Fruit fly (Drosophila melanogaster) whole organism, embryonic: ENCODE measurements around the gene hop.

Source experiments
- Atf3 ChIP-seq: fragments of 200-800 bp; sonication (Bioruptor generic); optimal IDR thresholded peaks from 3 replicates; lab custom pipeline; 2016; ENCODE audit warnings: missing biosample characterization, missing genetic modification characterization
- B-H2 ChIP-seq: fragments of 200-800 bp; sonication (Bioruptor generic); optimal IDR thresholded peaks from 2 replicates; lab custom pipeline; 2018; ENCODE audit warnings: missing biosample characterization, mild to moderate bottlenecking, missing genetic modification characterization
- Bgb ChIP-seq: fragments of 200-800 bp; sonication (Bioruptor generic); IDR thresholded peaks from 2 replicates; pipeline ENCODE4 v1.3.6; 2022; ENCODE audit warnings: missing biosample characterization, missing genetic modification characterization; ENCODE audit not compliant: partially characterized antibody
- BtbVII ChIP-seq: fragments of 200-800 bp; sonication (Bioruptor generic); optimal IDR thresholded peaks from 3 replicates; lab custom pipeline; 2017; ENCODE audit warnings: missing biosample characterization, mild to moderate bottlenecking, missing genetic modification characterization
- CG11085 ChIP-seq: fragments of 200-800 bp; sonication (Bioruptor generic); IDR thresholded peaks from 2 replicates; pipeline ENCODE4 v1.3.6; 2022; ENCODE audit warnings: missing biosample characterization, missing genetic modification characterization
- CG11247 ChIP-seq: fragments of 200-800 bp; sonication (Bioruptor generic); IDR thresholded peaks from 2 replicates; pipeline ENCODE4 v1.3.6; 2022; ENCODE audit warnings: missing biosample characterization, missing genetic modification characterization
- CG11398 ChIP-seq: fragments of 200-800 bp; sonication (Bioruptor generic); optimal IDR thresholded peaks from 2 replicates; lab custom pipeline; 2016; ENCODE audit warnings: missing biosample characterization, missing genetic modification characterization
- CG11695 ChIP-seq: fragments of 200-800 bp; sonication (Bioruptor generic); IDR thresholded peaks from 3 replicates; pipeline ENCODE4 v1.3.6; 2022; ENCODE audit warnings: missing biosample characterization, missing genetic modification characterization
- CG12391 ChIP-seq: fragments of 200-800 bp; sonication (Bioruptor generic); optimal IDR thresholded peaks from 3 replicates; lab custom pipeline; 2018; ENCODE audit warnings: missing biosample characterization, mild to moderate bottlenecking, missing genetic modification characterization, moderate library complexity
- CG12744 ChIP-seq: fragments of 200-800 bp; sonication (Bioruptor generic); optimal IDR thresholded peaks from 2 replicates; lab custom pipeline; 2016; ENCODE audit warnings: missing biosample characterization, missing genetic modification characterization
- CG14014 ChIP-seq: fragments of 200-800 bp; sonication (Bioruptor generic); IDR thresholded peaks from 2 replicates; pipeline ENCODE4 v1.3.6; 2022; ENCODE audit warnings: missing biosample characterization, missing genetic modification characterization
- CG17568 ChIP-seq: fragments of 200-800 bp; sonication (Bioruptor generic); optimal IDR thresholded peaks from 2 replicates; lab custom pipeline; 2018; ENCODE audit warnings: missing biosample characterization, mild to moderate bottlenecking, missing genetic modification characterization, moderate library complexity
- CG17612 ChIP-seq: fragments of 200-800 bp; sonication (Bioruptor generic); IDR thresholded peaks from 2 replicates; pipeline ENCODE4 v1.3.6; 2022; ENCODE audit warnings: missing biosample characterization, missing genetic modification characterization
- CG2116 ChIP-seq: fragments of 200-800 bp; sonication (Bioruptor generic); optimal IDR thresholded peaks from 3 replicates; lab custom pipeline; 2018; ENCODE audit warnings: missing biosample characterization, mild to moderate bottlenecking, missing genetic modification characterization
- CG31388 ChIP-seq: fragments of 200-800 bp; sonication (Bioruptor generic); optimal IDR thresholded peaks from 2 replicates; lab custom pipeline; 2016; ENCODE audit warnings: missing biosample characterization, missing genetic modification characterization
- CG7271 ChIP-seq: fragments of 200-800 bp; sonication (Bioruptor generic); optimal IDR thresholded peaks from 2 replicates; lab custom pipeline; 2018; ENCODE audit warnings: missing biosample characterization, mild to moderate bottlenecking, missing genetic modification characterization, moderate library complexity
- CG7357 ChIP-seq: fragments of 200-800 bp; sonication (Bioruptor generic); IDR thresholded peaks from 3 replicates; pipeline ENCODE4 v1.3.6; 2022; ENCODE audit warnings: missing biosample characterization, missing genetic modification characterization
- CG7372 ChIP-seq: fragments of 200-800 bp; sonication (Bioruptor generic); IDR thresholded peaks from 2 replicates; pipeline ENCODE4 v1.3.6; 2022; ENCODE audit warnings: missing biosample characterization, missing genetic modification characterization
- CG8388 ChIP-seq: fragments of 200-800 bp; sonication (Bioruptor generic); optimal IDR thresholded peaks from 2 replicates; lab custom pipeline; 2019; ENCODE audit warnings: missing biosample characterization, mild to moderate bottlenecking, missing genetic modification characterization, moderate library complexity
- CG9727 ChIP-seq: fragments of 200-800 bp; sonication (Bioruptor generic); optimal IDR thresholded peaks from 3 replicates; lab custom pipeline; 2017; ENCODE audit warnings: missing biosample characterization, mild to moderate bottlenecking, missing genetic modification characterization
- Dfd ChIP-seq, 2 experiments: fragments of >200 bp; optimal IDR thresholded peaks; 2 replicates each; lab custom pipeline; 2017; ENCODE audit warnings: missing biosample characterization in 2 of 2, missing genetic modification characterization in 2 of 2
- Dip3 ChIP-seq: fragments of 200-800 bp; sonication (Bioruptor generic); optimal IDR thresholded peaks from 3 replicates; lab custom pipeline; 2016; ENCODE audit warnings: missing biosample characterization, missing genetic modification characterization
- Drgx ChIP-seq: fragments of 200-800 bp; sonication (Bioruptor generic); IDR thresholded peaks from 2 replicates; pipeline ENCODE4 v1.3.6; 2022; ENCODE audit warnings: missing biosample characterization, missing genetic modification characterization
- ERR ChIP-seq: fragments of 200-800 bp; sonication (Bioruptor generic); optimal IDR thresholded peaks from 2 replicates; lab custom pipeline; 2016; ENCODE audit warnings: missing biosample characterization, missing genetic modification characterization
- HLH4C ChIP-seq: fragments of 200-800 bp; sonication (Bioruptor generic); IDR thresholded peaks from 3 replicates; pipeline ENCODE4 v1.3.6; 2022; ENCODE audit warnings: missing biosample characterization, missing genetic modification characterization; ENCODE audit not compliant: partially characterized antibody
- Hr39 ChIP-seq: fragments of >200 bp; optimal IDR thresholded peaks from 2 replicates; lab custom pipeline; 2017
- Hr78 ChIP-seq, 2 experiments: fragments of 200-800 bp in 1 of 2; fragments of >200 bp in 1 of 2; sonication (Bioruptor generic) in 1 of 2; optimal IDR thresholded peaks; 2 replicates each; lab custom pipeline; 2017 to 2019; ENCODE audit warnings: missing biosample characterization in 2 of 2, missing genetic modification characterization in 2 of 2, mild to moderate bottlenecking in 1 of 2, moderate library complexity in 1 of 2
- NfI ChIP-seq: fragments of 200-800 bp; sonication (Bioruptor generic); optimal IDR thresholded peaks from 3 replicates; lab custom pipeline; 2018; ENCODE audit warnings: missing biosample characterization, mild to moderate bottlenecking, missing genetic modification characterization, moderate library complexity
- Sry-β ChIP-seq: fragments of 200-800 bp; sonication (Bioruptor generic); optimal IDR thresholded peaks from 2 replicates; lab custom pipeline; 2018; ENCODE audit warnings: missing biosample characterization, mild to moderate bottlenecking, missing genetic modification characterization, moderate library complexity
- ara ChIP-seq: fragments of 200-800 bp; sonication (Bioruptor generic); IDR thresholded peaks from 2 replicates; pipeline ENCODE4 v1.3.6; 2022; ENCODE audit warnings: missing biosample characterization, missing genetic modification characterization
- crp ChIP-seq, 2 experiments: fragments of 200-800 bp; sonication (Bioruptor generic); optimal IDR thresholded peaks; 2 replicates in 1 of 2; 3 replicates in 1 of 2; lab custom pipeline; 2017; ENCODE audit warnings: missing biosample characterization in 2 of 2, missing genetic modification characterization in 2 of 2, mild to moderate bottlenecking in 1 of 2, moderate library complexity in 1 of 2
- esg ChIP-seq: fragments of 200-800 bp; sonication (Bioruptor generic); conservative IDR thresholded peaks from 2 replicates; pipeline ENCODE4 v1.3.6; 2022; ENCODE audit warnings: missing biosample characterization, missing genetic modification characterization
- gfzf ChIP-seq: fragments of 200-800 bp; sonication (Bioruptor generic); optimal IDR thresholded peaks from 2 replicates; lab custom pipeline; 2016; ENCODE audit warnings: missing biosample characterization, mild to moderate bottlenecking, missing genetic modification characterization, moderate library complexity
- grau ChIP-seq: fragments of 200-800 bp; optimal IDR thresholded peaks from 3 replicates; lab custom pipeline; 2019; ENCODE audit warnings: missing biosample characterization, mild to moderate bottlenecking, missing genetic modification characterization, moderate library complexity
- grn ChIP-seq: fragments of 200-800 bp; sonication (Bioruptor generic); optimal IDR thresholded peaks from 3 replicates; lab custom pipeline; 2017; ENCODE audit warnings: missing biosample characterization, missing genetic modification characterization
- h ChIP-seq: fragments of >200 bp; optimal IDR thresholded peaks from 2 replicates; lab custom pipeline; 2017
- ham ChIP-seq: fragments of 200-800 bp; sonication (Bioruptor generic); IDR thresholded peaks from 2 replicates; pipeline ENCODE4 v1.3.6; 2022; ENCODE audit warnings: missing biosample characterization, missing genetic modification characterization
- lmd ChIP-seq: fragments of 200-800 bp; sonication (Bioruptor generic); IDR thresholded peaks from 2 replicates; pipeline ENCODE4 v1.3.6; 2022; ENCODE audit warnings: missing biosample characterization, missing genetic modification characterization
- lola ChIP-seq, 3 experiments: fragments of >200 bp in 2 of 3; fragments of 200-800 bp in 1 of 3; sonication (Bioruptor generic) in 1 of 3; optimal IDR thresholded peaks; 2 replicates each; lab custom pipeline; 2017 to 2019; ENCODE audit warnings: missing biosample characterization in 3 of 3, missing genetic modification characterization in 3 of 3, mild to moderate bottlenecking in 1 of 3, moderate library complexity in 1 of 3
- mam ChIP-seq: fragments of 200-800 bp; sonication (Bioruptor generic); optimal IDR thresholded peaks from 3 replicates; lab custom pipeline; 2016; ENCODE audit warnings: missing biosample characterization, missing genetic modification characterization
- nau ChIP-seq: fragments of 200-800 bp; sonication (Bioruptor generic); optimal IDR thresholded peaks from 3 replicates; lab custom pipeline; 2017; ENCODE audit warnings: missing biosample characterization, mild to moderate bottlenecking, missing genetic modification characterization, missing genetic modification reagents
- oc ChIP-seq: fragments of 200-800 bp; sonication (Bioruptor generic); optimal IDR thresholded peaks from 2 replicates; lab custom pipeline; 2018; ENCODE audit warnings: missing biosample characterization, mild to moderate bottlenecking, missing genetic modification characterization, moderate library complexity
- onecut ChIP-seq: fragments of 200-800 bp; sonication (Bioruptor generic); IDR thresholded peaks from 2 replicates; pipeline ENCODE4 v1.3.6; 2022; ENCODE audit warnings: missing biosample characterization, missing genetic modification characterization
- org-1 ChIP-seq: fragments of 200-800 bp; sonication (Bioruptor generic); optimal IDR thresholded peaks from 2 replicates; lab custom pipeline; 2017; ENCODE audit warnings: missing biosample characterization, missing genetic modification characterization
- pb ChIP-seq: fragments of 200-800 bp; sonication (Bioruptor generic); optimal IDR thresholded peaks from 3 replicates; lab custom pipeline; 2016; ENCODE audit warnings: missing biosample characterization, missing genetic modification characterization
- schlank ChIP-seq: fragments of 200-800 bp; sonication (Bioruptor generic); optimal IDR thresholded peaks from 2 replicates; lab custom pipeline; 2018; ENCODE audit warnings: missing biosample characterization, mild to moderate bottlenecking, missing genetic modification characterization
- sqz ChIP-seq: fragments of 200-800 bp; sonication (Bioruptor generic); optimal IDR thresholded peaks from 3 replicates; lab custom pipeline; 2018; ENCODE audit warnings: missing biosample characterization, mild to moderate bottlenecking, missing genetic modification characterization

Gene hop

DNA sequence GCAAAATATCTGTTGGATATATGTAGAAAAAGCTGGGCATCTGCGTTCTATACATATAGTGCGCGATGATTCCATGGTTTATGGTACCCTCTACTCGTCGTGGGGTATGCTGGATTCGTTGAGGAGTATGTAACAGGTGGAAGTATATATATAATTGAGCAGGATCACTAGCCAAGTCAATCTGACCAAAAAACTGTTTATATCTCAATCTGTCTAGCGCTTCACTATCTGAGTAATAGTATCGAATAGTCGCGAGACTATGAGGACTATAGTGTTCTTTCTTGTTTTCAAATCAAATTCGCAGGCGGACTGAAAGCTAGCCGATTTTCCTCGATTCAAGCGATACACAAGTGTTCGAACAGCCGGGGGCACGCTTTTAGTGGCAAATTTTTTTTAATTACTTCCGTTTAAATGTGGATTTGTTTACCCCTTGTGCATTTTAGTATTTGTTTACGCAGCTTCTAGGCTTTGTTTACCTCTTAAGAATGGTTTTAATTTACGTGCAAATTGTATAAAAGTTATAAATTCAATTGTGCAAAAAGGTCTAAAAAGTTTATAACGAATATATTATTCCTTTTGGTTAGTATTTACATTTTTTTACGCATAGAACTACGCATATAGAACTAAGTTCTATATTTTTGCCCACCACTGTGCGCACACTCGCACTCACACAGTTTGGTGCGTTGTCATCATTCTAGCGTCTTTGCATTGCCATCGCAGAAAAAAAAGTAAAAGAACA lies 22.9 kb upstream of the hop start (continued):
- TF ChIP-seq CG12391 (tag; lab: Kevin White, UChicago), result peak; percentile 69
- TF ChIP-seq ara (GFP tag; lab: Robert Waterston, UW), result peak; percentile 65
- TF ChIP-seq Dip3 (GFP tag; lab: Kevin White, UChicago), result peak; percentile 84
- peak; percentile 91 for TF ChIP-seq Drgx
- no peak for TF ChIP-seq Bgb (GFP tag; lab: Robert Waterston, UW)
- TF ChIP-seq CG17568 (GFP tag; lab: Kevin White, UChicago), result peak; percentile 31
- peak; percentile 77 for TF ChIP-seq CG7372 (GFP tag; lab: Robert Waterston, UW)
- peak; percentile 71 for TF ChIP-seq org-1 (GFP tag; lab: Kevin White, UChicago)

DNA sequence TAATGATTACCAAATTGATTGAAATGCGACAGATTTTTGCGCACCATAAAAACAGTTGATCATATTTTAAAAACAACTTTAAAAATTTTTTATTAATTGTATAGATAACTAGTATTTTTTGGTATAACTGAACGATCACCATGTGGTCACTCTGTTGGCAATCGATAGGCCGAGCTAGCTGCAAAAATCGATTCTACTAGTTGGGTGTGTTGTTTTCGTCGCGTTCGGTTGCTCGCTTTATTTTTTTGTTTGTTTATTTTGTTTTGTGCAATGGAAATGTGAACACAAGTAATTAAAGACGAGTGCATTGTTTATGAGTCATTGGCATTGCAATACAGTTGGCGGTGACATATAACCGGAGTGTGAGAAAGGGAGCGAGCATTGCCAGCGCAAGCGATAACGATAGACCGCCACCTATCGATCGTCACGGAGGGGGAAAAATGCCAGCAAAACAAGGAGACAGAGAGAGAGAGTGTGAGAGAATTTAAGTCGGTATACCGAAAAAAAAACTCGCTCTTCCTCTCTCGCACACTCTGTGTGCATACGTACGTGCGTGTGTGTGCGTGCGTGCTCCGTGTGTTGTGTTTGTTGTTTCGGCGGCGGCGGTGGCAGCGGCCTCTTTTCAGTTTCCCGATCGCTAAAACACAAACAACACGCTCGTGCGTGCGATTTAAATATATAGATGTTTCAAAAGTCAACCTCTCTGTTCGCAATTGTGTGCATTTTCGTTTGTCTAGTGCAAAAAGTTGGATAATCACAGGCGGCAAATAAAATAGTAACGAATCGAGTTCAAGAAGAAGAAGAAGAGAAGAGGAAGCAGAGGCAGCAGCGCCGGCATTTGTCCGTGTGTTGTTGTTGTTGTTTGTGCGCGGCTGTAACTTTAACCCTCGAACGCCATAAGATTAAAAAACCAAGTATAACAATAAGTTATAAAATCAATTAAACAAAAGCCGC lies 21.9 kb upstream of the hop start:
- TF ChIP-seq onecut (GFP tag; lab: Robert Waterston, UW) (no peak), crp (GFP tag; optimal IDR thresholded peaks at IDR 0.05; lab: Kevin White, UChicago) (no peak), Dfd (GFP tag; optimal IDR thresholded peaks at IDR 0.05; lab: Kevin White, UChicago) (no peak), CG12744 (no peak), CG14014 (GFP tag; lab: Robert Waterston, UW) (no peak), sqz (GFP tag; lab: Kevin White, UChicago) (peak; percentile 75), CG17612 (GFP tag; lab: Robert Waterston, UW) (no peak), lola (GFP tag; optimal IDR thresholded peaks at IDR 0.05; lab: Kevin White, UChicago) (no peak), Sry-β (no peak), CG8388 (GFP tag; lab: Kevin White, UChicago) (no peak), nau (GFP tag; lab: Kevin White, UChicago) (no peak), CG11247 (GFP tag; lab: Robert Waterston, UW) (no peak), ERR (GFP tag; lab: Kevin White, UChicago) (no peak), Hr78 (GFP tag; optimal IDR thresholded peaks at IDR 0.05; lab: Kevin White, UChicago) (no peak), esg (GFP tag; lab: Robert Waterston, UW) (no peak), BtbVII (GFP tag; lab: Kevin White, UChicago) (peak; percentile 25), schlank (no peak), gfzf (GFP tag; lab: Kevin White, UChicago) (peak; percentile 66), NfI (GFP tag; lab: Kevin White, UChicago) (no peak), h (lab: Kevin White, UChicago) (no peak), pb (GFP tag; lab: Kevin White, UChicago) (no peak), CG31388 (no peak), CG11398 (GFP tag; lab: Kevin White, UChicago) (no peak), CG7357 (GFP tag; lab: Robert Waterston, UW) (no peak), oc (no peak), CG11085 (no peak), CG2116 (GFP tag; lab: Kevin White, UChicago) (peak; percentile 56), lmd (GFP tag; lab: Robert Waterston, UW) (no peak), mam (GFP tag; lab: Kevin White, UChicago) (no peak), CG11695 (no peak), ham (no peak), Hr39 (lab: Kevin White, UChicago) (peak; percentile 58), CG7271 (tag; lab: Kevin White, UChicago) (no peak), Atf3 (GFP tag; lab: Kevin White, UChicago) (no peak), B-H2 (GFP tag; lab: Kevin White, UChicago) (no peak), HLH4C (GFP tag; lab: Robert Waterston, UW) (peak; percentile 94), CG9727 (GFP tag; lab: Kevin White, UChicago) (no peak), grau (tag; lab: Kevin White, UChicago) (no peak), grn (GFP tag; lab: Kevin White, UChicago) (no peak)
